Worm (Caenorhabditis elegans) whole organism, early embryonic: ENCODE measurements around the gene F54E7.6.

Experiments
- hnd-1 ChIP-seq: sonication (generic microtip); optimal IDR thresholded peaks from 2 replicates; lab custom pipeline; 2016; ENCODE audit warnings: missing genetic modification characterization, missing compliant biosample characterization
- scrt-1 ChIP-seq: fragments of 200-800 bp; sonication (Bioruptor generic); IDR thresholded peaks from 2 replicates; pipeline ENCODE4 v1.3.6; 2022; ENCODE audit warnings: missing genetic modification characterization, missing compliant biosample characterization

DNA sequence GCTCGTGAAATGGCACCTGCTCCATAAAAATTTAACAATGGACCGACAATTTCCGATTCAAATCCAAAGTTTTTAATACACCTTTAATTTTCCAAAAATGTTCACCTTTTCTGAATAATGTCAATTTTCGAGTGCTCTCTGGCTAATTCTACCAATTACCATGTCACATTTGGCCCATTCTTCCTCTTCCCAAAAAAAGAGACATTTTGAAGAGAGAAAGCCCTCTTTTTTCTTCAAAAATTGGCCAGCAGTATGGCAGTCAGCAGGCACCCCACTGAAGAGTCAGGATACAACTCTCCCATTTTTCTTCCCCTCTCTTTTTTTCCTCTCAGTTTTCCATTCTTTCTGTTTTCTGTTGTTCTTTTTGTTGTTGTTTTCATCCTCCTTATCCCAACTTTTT is 26.4 kb downstream of the F54E7.6 start:
- TF ChIP-seq hnd-1 (tag; lab: Kevin White, UChicago) = no peak
- TF ChIP-seq scrt-1 = no peak
